Worm (Caenorhabditis elegans) whole organism, L3 larva: ENCODE measurements around the gene C16C10.8.

Experiments
- R02D3.7 ChIP-seq: fragments of 150-350 bp; optimal IDR thresholded peaks from 2 replicates; lab custom pipeline; 2014; ENCODE audit warnings: missing biosample characterization, missing genetic modification characterization
- aly-2 ChIP-seq: fragments of 150-350 bp; optimal IDR thresholded peaks from 2 replicates; lab custom pipeline; 2014; ENCODE audit warnings: missing biosample characterization, missing genetic modification characterization
- ama-1 ChIP-seq: fragments of 150-350 bp; optimal IDR thresholded peaks from 2 replicates; lab custom pipeline; 2018
- ceh-16 ChIP-seq: sonication (generic microtip); optimal IDR thresholded peaks from 2 replicates; lab custom pipeline; 2017; ENCODE audit warnings: missing biosample characterization, missing genetic modification characterization
- ceh-28 ChIP-seq: fragments of 150-350 bp; optimal IDR thresholded peaks from 2 replicates; lab custom pipeline; 2014; ENCODE audit warnings: missing biosample characterization, missing genetic modification reagents, missing genetic modification characterization
- ceh-82 ChIP-seq: fragments of 150-350 bp; optimal IDR thresholded peaks from 2 replicates; lab custom pipeline; 2014; ENCODE audit warnings: missing biosample characterization, missing genetic modification characterization
- ceh-9 ChIP-seq: sonication (generic microtip); optimal IDR thresholded peaks from 2 replicates; lab custom pipeline; 2018; ENCODE audit warnings: missing biosample characterization, missing genetic modification characterization
- daf-12 ChIP-seq: fragments of 150-350 bp; optimal IDR thresholded peaks from 2 replicates; lab custom pipeline; 2014; ENCODE audit warnings: missing biosample characterization, missing genetic modification reagents, missing genetic modification characterization
- egl-5 ChIP-seq: fragments of 150-350 bp; optimal IDR thresholded peaks from 2 replicates; lab custom pipeline; 2017; ENCODE audit warnings: missing biosample characterization, missing genetic modification reagents, missing genetic modification characterization, inconsistent platforms
- elt-1 ChIP-seq: fragments of 150-350 bp; optimal IDR thresholded peaks from 2 replicates; lab custom pipeline; 2014; ENCODE audit warnings: missing biosample characterization, missing genetic modification characterization
- elt-3 ChIP-seq, 3 experiments: fragments of 150-350 bp in 1 of 3; sonication (generic microtip) in 2 of 3; optimal IDR thresholded peaks; 2 replicates in 2 of 3; 4 replicates in 1 of 3; lab custom pipeline; 2014 to 2017; ENCODE audit warnings: missing biosample characterization in 3 of 3, missing genetic modification characterization in 3 of 3
- eor-1 ChIP-seq, 2 experiments: fragments of 150-350 bp; optimal IDR thresholded peaks; 2 replicates each; lab custom pipeline; 2014 to 2018; ENCODE audit warnings: missing biosample characterization in 2 of 2, missing genetic modification characterization in 2 of 2
- fkh-10 ChIP-seq: sonication (generic microtip); optimal IDR thresholded peaks from 2 replicates; lab custom pipeline; 2017; ENCODE audit warnings: missing biosample characterization, missing genetic modification reagents, missing genetic modification characterization
- fkh-2 ChIP-seq: fragments of 150-350 bp; optimal IDR thresholded peaks from 2 replicates; lab custom pipeline; 2014; ENCODE audit warnings: missing biosample characterization, missing genetic modification reagents, missing genetic modification characterization
- fos-1 ChIP-seq: fragments of 150-350 bp; optimal IDR thresholded peaks from 2 replicates; lab custom pipeline; 2014; ENCODE audit warnings: missing biosample characterization, missing genetic modification characterization
- hmg-11 ChIP-seq: sonication (generic microtip); optimal IDR thresholded peaks from 2 replicates; lab custom pipeline; 2016; ENCODE audit warnings: missing genetic modification characterization, missing compliant biosample characterization
- lin-15B ChIP-seq: fragments of 150-350 bp; optimal IDR thresholded peaks from 2 replicates; lab custom pipeline; 2014; ENCODE audit warnings: missing biosample characterization, missing genetic modification characterization
- lin-39 ChIP-seq: fragments of 150-350 bp; optimal IDR thresholded peaks from 2 replicates; lab custom pipeline; 2018; ENCODE audit warnings: missing biosample characterization, missing genetic modification reagents, missing genetic modification characterization
- lsy-12 ChIP-seq: sonication (generic microtip); optimal IDR thresholded peaks from 2 replicates; lab custom pipeline; 2016; ENCODE audit warnings: mild to moderate bottlenecking, missing genetic modification characterization, missing compliant biosample characterization
- mdl-1 ChIP-seq: fragments of 150-350 bp; optimal IDR thresholded peaks from 2 replicates; lab custom pipeline; 2014; ENCODE audit warnings: missing biosample characterization, missing genetic modification characterization
- mml-1 ChIP-seq: fragments of 150-350 bp; sonication (generic microtip); optimal IDR thresholded peaks from 3 replicates; lab custom pipeline; 2014; ENCODE audit warnings: missing biosample characterization, missing genetic modification characterization
- nfya-1 ChIP-seq: sonication (generic microtip); optimal IDR thresholded peaks from 2 replicates; lab custom pipeline; 2017; ENCODE audit warnings: missing genetic modification characterization, mild to moderate bottlenecking, missing compliant biosample characterization, antibody characterized with exemption, moderate library complexity; ENCODE audit not compliant: insufficient read depth
- nhr-11 ChIP-seq: fragments of 150-350 bp; optimal IDR thresholded peaks from 2 replicates; lab custom pipeline; 2014; ENCODE audit warnings: missing biosample characterization, missing genetic modification characterization
- nhr-12 ChIP-seq: fragments of 150-350 bp; optimal IDR thresholded peaks from 2 replicates; lab custom pipeline; 2014; ENCODE audit warnings: missing biosample characterization, missing genetic modification characterization
- nhr-23 ChIP-seq: fragments of 150-350 bp; optimal IDR thresholded peaks from 2 replicates; lab custom pipeline; 2014; ENCODE audit warnings: missing biosample characterization, missing genetic modification reagents, missing genetic modification characterization
- nhr-237 ChIP-seq: fragments of 150-350 bp; optimal IDR thresholded peaks from 2 replicates; lab custom pipeline; 2014; ENCODE audit warnings: missing biosample characterization, missing genetic modification characterization
- nhr-25 ChIP-seq: sonication (generic microtip); optimal IDR thresholded peaks from 2 replicates; lab custom pipeline; 2017; ENCODE audit warnings: missing biosample characterization, missing genetic modification characterization
- nhr-28 ChIP-seq: fragments of 150-350 bp; optimal IDR thresholded peaks from 2 replicates; lab custom pipeline; 2014; ENCODE audit warnings: missing biosample characterization, missing genetic modification characterization
- nhr-43 ChIP-seq: sonication (generic microtip); optimal IDR thresholded peaks from 2 replicates; lab custom pipeline; 2016; ENCODE audit warnings: mild to moderate bottlenecking, missing genetic modification characterization, missing compliant biosample characterization; ENCODE audit not compliant: poor library complexity, severe bottlenecking
- nhr-67 ChIP-seq: fragments of 150-350 bp; optimal IDR thresholded peaks from 2 replicates; lab custom pipeline; 2014; ENCODE audit warnings: missing biosample characterization, missing genetic modification characterization
- nhr-76 ChIP-seq: fragments of 150-350 bp; sonication (generic microtip); optimal IDR thresholded peaks from 5 replicates; lab custom pipeline; 2014; ENCODE audit warnings: missing biosample characterization, missing genetic modification characterization
- pha-4 ChIP-seq: fragments of 150-350 bp; optimal IDR thresholded peaks from 2 replicates; lab custom pipeline; 2014; ENCODE audit warnings: missing biosample characterization, missing genetic modification reagents, missing genetic modification characterization
- pqm-1 ChIP-seq: fragments of 150-350 bp; optimal IDR thresholded peaks from 2 replicates; lab custom pipeline; 2017; ENCODE audit warnings: missing biosample characterization, missing genetic modification characterization, inconsistent platforms
- sea-2 ChIP-seq: fragments of 150-350 bp; sonication (generic microtip); optimal IDR thresholded peaks from 4 replicates; lab custom pipeline; 2014; ENCODE audit warnings: missing biosample characterization, missing genetic modification reagents, missing genetic modification characterization
- skn-1 ChIP-seq: fragments of 150-350 bp; optimal IDR thresholded peaks from 2 replicates; lab custom pipeline; 2014; ENCODE audit warnings: missing biosample characterization, missing genetic modification characterization
- tbx-2 ChIP-seq: sonication (generic microtip); optimal IDR thresholded peaks from 2 replicates; lab custom pipeline; 2016; ENCODE audit warnings: mild to moderate bottlenecking, missing genetic modification characterization, missing compliant biosample characterization
- unc-39 ChIP-seq: sonication (generic microtip); optimal IDR thresholded peaks from 4 replicates; lab custom pipeline; 2017; ENCODE audit warnings: missing biosample characterization, missing genetic modification characterization
- unc-62 ChIP-seq: fragments of 150-350 bp; sonication (generic microtip); optimal IDR thresholded peaks from 4 replicates; lab custom pipeline; 2014; ENCODE audit warnings: missing biosample characterization, missing genetic modification reagents, missing genetic modification characterization
- zag-1 ChIP-seq: fragments of 150-350 bp; optimal IDR thresholded peaks from 2 replicates; lab custom pipeline; 2014; ENCODE audit warnings: missing biosample characterization, missing genetic modification characterization
- ztf-11 ChIP-seq: fragments of 150-350 bp; optimal IDR thresholded peaks from 2 replicates; lab custom pipeline; 2014; ENCODE audit warnings: missing biosample characterization, missing genetic modification characterization
- ztf-4 ChIP-seq: fragments of 150-350 bp; optimal IDR thresholded peaks from 2 replicates; lab custom pipeline; 2014; ENCODE audit warnings: missing biosample characterization, missing genetic modification characterization

The C16C10.8 gene

ce11 chrIII:4176109-4176596 is 12.2 kb upstream of the C16C10.8 start, which contains the start of the genes hrde-1 and C16C10.13:
Gene hrde-1 (minus strand): TSS chrIII:4176159.
Gene C16C10.13 (plus strand): TSS chrIII:4176440.
- TF ChIP-seq eor-1 (tag; optimal IDR thresholded peaks at IDR 0.05; lab: Kevin White, UChicago) (no peak), nhr-11 (no peak), mdl-1 (no peak), unc-39 (tag; lab: Kevin White, UChicago) (no peak), fkh-2 (tag; lab: Kevin White, UChicago) (no peak), sea-2 (GFP tag; lab: Kevin White, UChicago) (no peak), hmg-11 (tag; lab: Kevin White, UChicago) (no peak), ceh-16 (no peak), nhr-43 (no peak), lin-39 (tag; lab: Kevin White, UChicago) (no peak), pqm-1 (tag; lab: Kevin White, UChicago) (no peak), elt-3 (tag; optimal IDR thresholded peaks at IDR 0.05; lab: Kevin White, UChicago) (no peak)

DNA sequence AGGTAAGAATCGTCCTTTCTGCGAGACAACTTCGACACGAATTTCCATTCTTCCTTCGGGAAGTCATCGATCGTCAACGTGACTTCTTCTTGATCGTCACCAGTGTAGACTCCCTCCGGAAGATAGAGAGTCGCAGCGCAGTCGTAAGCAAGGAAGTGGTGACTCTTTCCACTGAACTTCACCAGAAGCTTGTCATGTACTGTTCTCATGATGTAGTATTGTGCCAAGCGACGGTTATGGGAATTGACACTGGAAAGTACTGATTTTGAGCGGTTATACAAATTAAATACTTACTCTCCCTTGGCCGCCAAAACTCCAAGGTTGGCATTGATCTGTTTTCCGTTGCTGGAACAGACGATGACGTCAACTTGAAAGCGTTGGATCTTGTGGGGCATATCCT is 11.5 kb upstream of the C16C10.8 start:
- TF ChIP-seq ceh-28 (tag; lab: Kevin White, UChicago) (no peak), lsy-12 (tag; lab: Kevin White, UChicago) (no peak), zag-1 (tag; lab: Kevin White, UChicago) (no peak), pqm-1 (tag; lab: Kevin White, UChicago) (no peak), nhr-23 (tag; lab: Kevin White, UChicago) (no peak), nhr-43 (no peak), mdl-1 (no peak), nhr-11 (no peak), elt-1 (tag; lab: Kevin White, UChicago) (no peak), lin-15B (tag; lab: Kevin White, UChicago) (no peak), ztf-11 (tag; lab: Kevin White, UChicago) (no peak), nhr-67 (no peak), nhr-76 (tag; lab: Kevin White, UChicago) (no peak), sea-2 (GFP tag; lab: Kevin White, UChicago) (no peak), unc-62 (GFP tag; lab: Kevin White, UChicago) (no peak), fkh-2 (tag; lab: Kevin White, UChicago) (no peak), pha-4 (tag; lab: Kevin White, UChicago) (no peak), daf-12 (tag; lab: Kevin White, UChicago) (no peak)

DNA sequence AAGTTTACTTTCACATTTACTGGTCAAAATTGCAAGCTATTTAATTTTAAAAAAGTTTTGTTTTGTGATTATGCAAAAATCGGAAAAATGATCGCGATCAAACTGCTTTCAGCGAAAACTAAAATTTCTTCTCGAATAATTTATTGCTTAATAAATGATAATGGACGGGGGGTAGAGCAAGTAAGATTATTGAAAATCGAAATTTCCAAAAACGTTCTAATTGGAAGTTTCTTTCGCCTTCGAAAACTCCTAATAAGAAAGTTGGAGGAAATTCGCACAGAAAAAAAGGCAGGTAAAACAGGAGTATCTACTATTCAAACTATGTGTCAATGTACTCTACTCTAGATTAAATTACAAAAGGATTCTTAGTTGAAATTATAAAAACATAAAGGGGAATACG is 8.2 kb upstream of the C16C10.8 start:
- TF ChIP-seq nhr-43 (no peak), R02D3.7 (tag; lab: Kevin White, UChicago) (no peak), fkh-10 (GFP tag; lab: Kevin White, UChicago) (no peak), ztf-11 (tag; lab: Kevin White, UChicago) (no peak), nfya-1 (tag; lab: Kevin White, UChicago) (no peak), fkh-2 (tag; lab: Kevin White, UChicago) (no peak)
- TF ChIP-seq, all 47 proteins: peak for 0

ce11 chrIII:4170903-4171377 is 7.0 kb upstream of the C16C10.8 start, which contains the start of the genes rnf-121 and C16C10.4:
Gene rnf-121 (minus strand): TSS chrIII:4170953.
Gene C16C10.4 (plus strand): TSS chrIII:4171336.
- TF ChIP-seq fos-1 (no peak), nhr-23 (tag; lab: Kevin White, UChicago) (peak; percentile 55), R02D3.7 (tag; lab: Kevin White, UChicago) (peak; percentile 29), skn-1 (peak; percentile 31), elt-3 (tag; optimal IDR thresholded peaks at IDR 0.05; lab: Kevin White, UChicago) (no peak), ama-1 (lab: Kevin White, UChicago) (no peak), ztf-4 (tag; lab: Kevin White, UChicago) (no peak), ceh-16 (peak; percentile 3), unc-62 (GFP tag; lab: Kevin White, UChicago) (no peak), zag-1 (tag; lab: Kevin White, UChicago) (no peak), tbx-2 (peak; percentile 17), unc-39 (tag; lab: Kevin White, UChicago) (no peak), nhr-28 (no peak), nhr-12 (tag; lab: Kevin White, UChicago) (no peak), ztf-11 (tag; lab: Kevin White, UChicago) (no peak), ceh-9 (tag; lab: Kevin White, UChicago) (no peak), fkh-2 (tag; lab: Kevin White, UChicago) (no peak), sea-2 (GFP tag; lab: Kevin White, UChicago) (no peak), ceh-28 (tag; lab: Kevin White, UChicago) (peak; percentile 44), nhr-67 (peak; percentile 25), nhr-11 (no peak), lin-15B (tag; lab: Kevin White, UChicago) (peak; percentile 33), aly-2 (no peak), elt-1 (tag; lab: Kevin White, UChicago) (no peak), pqm-1 (tag; lab: Kevin White, UChicago) (no peak), ceh-82 (tag; lab: Kevin White, UChicago) (no peak), nhr-43 (peak; percentile 89), fkh-10 (GFP tag; lab: Kevin White, UChicago) (no peak), egl-5 (tag; lab: Kevin White, UChicago) (no peak), nhr-76 (tag; lab: Kevin White, UChicago) (no peak), nhr-25 (tag; lab: Kevin White, UChicago) (peak; percentile 22), pha-4 (tag; lab: Kevin White, UChicago) (peak; percentile 59), nfya-1 (tag; lab: Kevin White, UChicago) (no peak), mml-1 (tag; lab: Kevin White, UChicago) (no peak), daf-12 (tag; lab: Kevin White, UChicago) (no peak), hmg-11 (tag; lab: Kevin White, UChicago) (peak; percentile 87), lin-39 (tag; lab: Kevin White, UChicago) (no peak), lsy-12 (tag; lab: Kevin White, UChicago) (peak; percentile 52), nhr-237 (tag; lab: Kevin White, UChicago) (no peak)
